Fruit fly (Drosophila melanogaster): ENCODE results near the gene sala.

Gene sala

DNA sequence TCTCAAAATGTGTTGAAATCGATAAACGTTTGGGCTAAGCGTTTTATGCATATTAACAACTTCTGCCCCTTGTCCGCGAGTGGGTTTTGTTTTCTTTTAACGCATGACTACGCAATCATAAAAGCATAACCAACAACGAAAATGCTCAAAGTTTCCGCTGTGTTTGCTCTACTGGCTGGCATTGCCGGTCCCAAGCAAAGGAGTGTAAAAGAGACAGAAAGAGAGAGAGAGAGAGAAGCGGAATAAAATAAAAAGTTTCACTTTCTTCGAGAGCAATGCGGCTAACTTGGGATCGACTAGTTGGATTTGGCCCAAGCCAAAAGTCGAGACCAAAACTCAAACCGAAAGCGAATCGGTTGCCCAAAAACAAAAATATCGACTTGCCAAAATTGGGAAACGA, 18.2 kb downstream of the sala start (continued):
- no peak for TF ChIP-seq CG11504 (tag; optimal IDR thresholded peaks at IDR 0.05)
- no peak for TF ChIP-seq CG11456 (GFP tag; IDR thresholded peaks at IDR 0.05)
- TF ChIP-seq Asciz (GFP tag; optimal IDR thresholded peaks at IDR 0.05): no peak
- peak; percentile 98 for TF ChIP-seq Blimp-1 (GFP tag; optimal IDR thresholded peaks at IDR 0.05)

DNA sequence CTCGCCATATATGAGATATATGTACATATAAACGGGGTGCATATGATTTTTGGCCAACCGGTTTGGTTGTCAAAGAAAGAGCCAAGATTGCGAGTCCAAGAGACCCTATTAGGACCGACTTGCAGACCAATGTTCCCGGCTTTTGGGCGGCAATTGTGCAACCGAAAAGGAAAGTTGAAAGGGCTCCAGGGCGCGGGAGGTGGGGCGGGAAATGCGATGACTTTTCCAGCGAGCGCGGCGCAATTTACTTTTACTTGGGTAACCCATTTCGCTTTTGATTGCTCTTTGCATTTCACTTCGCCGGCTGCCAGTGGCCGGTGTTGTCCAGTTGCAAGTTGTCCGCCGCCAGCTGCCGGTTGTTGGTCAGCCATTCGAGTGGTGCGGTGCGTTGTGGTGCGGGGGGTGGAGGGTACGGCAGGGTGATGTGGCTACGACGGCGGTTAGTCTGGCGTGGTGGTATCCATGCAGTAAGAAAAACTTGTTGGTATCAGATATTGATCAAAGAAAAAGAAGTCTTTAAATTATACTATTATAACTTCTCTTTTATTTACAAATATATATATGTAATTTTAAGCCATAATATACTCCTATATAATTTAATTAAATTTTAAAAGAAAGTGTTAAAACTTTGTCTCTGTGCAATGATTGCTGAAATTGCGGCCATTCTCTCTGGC, 20.5 kb downstream of the sala start:
- TF ChIP-seq ci (GFP tag; IDR thresholded peaks at IDR 0.05) (peak; percentile 48; the same call in 1 of the 3 replicates), Blimp-1 (GFP tag; optimal IDR thresholded peaks at IDR 0.05) (peak; percentile 93), bsh (GFP tag; optimal IDR thresholded peaks at IDR 0.05) (no peak), ttk (GFP tag; IDR thresholded peaks at IDR 0.05) (peak; percentile 13; the same call in 1 of the 2 replicates), CG42726 (GFP tag; IDR thresholded peaks at IDR 0.05; ENCODE audit: partially characterized antibody) (no peak), Drgx (GFP tag; IDR thresholded peaks at IDR 0.05) (peak; percentile 71), kni (GFP tag; optimal IDR thresholded peaks at IDR 0.05) (peak; percentile 58), shn (GFP tag; optimal IDR thresholded peaks at IDR 0.05) (no peak), Med (GFP tag) (peak; percentile 18), vvl (GFP tag; IDR thresholded peaks at IDR 0.05) (0 out of 2 replicates have a peak, but pooled peaks have one; percentile 16), Ets65A (GFP tag) (peak; percentile 4), CG1792 (GFP tag; optimal IDR thresholded peaks at IDR 0.05) (no peak), crol (GFP tag; IDR thresholded peaks at IDR 0.05) (peak; percentile 68)

DNA sequence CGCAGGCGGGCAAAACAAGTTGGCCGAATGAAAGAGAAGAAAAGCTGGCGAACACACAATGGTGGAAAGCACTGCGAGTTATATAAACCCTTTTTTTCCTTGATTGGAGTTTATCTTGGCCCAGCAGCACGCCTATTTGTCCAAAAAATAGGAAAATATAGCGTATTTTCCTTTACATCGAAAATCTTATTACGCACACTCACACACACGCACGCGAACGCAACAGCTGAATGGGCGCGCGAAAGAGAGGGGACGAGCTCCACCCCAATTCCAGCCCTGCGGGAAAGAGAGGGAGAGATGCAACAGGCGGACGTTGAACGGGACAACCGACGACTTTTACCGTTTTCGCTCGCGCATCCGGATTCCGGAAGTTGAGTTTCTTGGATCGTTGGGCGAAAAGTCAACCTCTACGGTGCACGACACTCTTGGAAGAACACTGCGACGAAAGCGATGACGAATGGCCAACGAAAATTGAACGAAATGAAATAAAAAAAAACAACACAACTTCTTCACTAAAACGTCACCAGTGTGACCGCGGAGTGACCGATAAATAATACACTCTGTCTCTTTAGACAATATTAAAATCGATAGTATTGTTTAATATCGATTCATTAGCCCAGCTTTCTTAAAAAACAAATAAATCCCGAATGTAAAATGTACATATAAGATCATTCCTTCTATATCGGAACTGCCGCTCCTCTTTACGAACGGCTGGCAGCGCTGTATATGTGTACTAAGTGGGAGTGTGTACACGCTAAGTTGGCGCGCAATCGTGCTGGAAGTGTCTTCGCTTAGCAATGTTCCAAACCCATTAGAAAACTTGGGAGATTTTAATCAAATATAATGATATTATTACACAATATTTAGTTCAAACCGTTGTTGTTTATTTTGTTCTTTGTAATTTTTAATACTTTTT, 32.3 kb downstream of the sala start, which contains the start of the genes Dlg5 and CG4970:
Gene Dlg5 (minus strand): TSS at position 556 of the 916 bp plus-strand sequence.
Gene CG4970 (plus strand): TSS at position 866 of the 916 bp plus-strand sequence.
- peak; percentile 63; the same call in 1 of the 2 replicates for TF ChIP-seq NFAT (GFP tag; IDR thresholded peaks at IDR 0.05)
- TF ChIP-seq CG16815 (GFP tag; optimal IDR thresholded peaks at IDR 0.05): no peak
- no peak for TF ChIP-seq CG3407 (GFP tag; optimal IDR thresholded peaks at IDR 0.05)
- peak; percentile 17 for TF ChIP-seq p53 (GFP tag; optimal IDR thresholded peaks at IDR 0.05)
- TF ChIP-seq zen (tag; optimal IDR thresholded peaks at IDR 0.05): peak; percentile 27
- TF ChIP-seq CG17186 (GFP tag; optimal IDR thresholded peaks at IDR 0.05): peak; percentile 76
- peak; percentile 86 for TF ChIP-seq bbx (GFP tag; IDR thresholded peaks at IDR 0.05; ENCODE audit: partially characterized antibody)
- TF ChIP-seq CG1233 (GFP tag; optimal IDR thresholded peaks at IDR 0.05): peak; percentile 7
- peak; percentile 68 for TF ChIP-seq Doc3 (GFP tag; IDR thresholded peaks at IDR 0.05; ENCODE audit: partially characterized antibody)
- no peak; the same call in 2 of the 3 replicates for TF ChIP-seq zen2 (GFP tag; IDR thresholded peaks at IDR 0.05; ENCODE audit: partially characterized antibody)
- TF ChIP-seq CG2116 (GFP tag; optimal IDR thresholded peaks at IDR 0.05): peak; percentile 78
- peak; percentile 66; the same call in 1 of the 2 replicates for TF ChIP-seq nerfin-2 (GFP tag; IDR thresholded peaks at IDR 0.05; ENCODE audit: partially characterized antibody)
- peak; percentile 98 for TF ChIP-seq cg (GFP tag; optimal IDR thresholded peaks at IDR 0.05)
- peak; percentile 63 for TF ChIP-seq Elba2 (GFP tag; optimal IDR thresholded peaks at IDR 0.05)
- TF ChIP-seq CG10147 (GFP tag; optimal IDR thresholded peaks at IDR 0.05): peak; percentile 2
- TF ChIP-seq CG10565 (GFP tag; optimal IDR thresholded peaks at IDR 0.05): no peak
- TF ChIP-seq odd (GFP tag; optimal IDR thresholded peaks at IDR 0.05): no peak
- TF ChIP-seq dpn (GFP tag; optimal IDR thresholded peaks at IDR 0.05): peak in 1 of 2 experiments; percentile 17
- no peak; the same call in 1 of the 2 replicates for TF ChIP-seq slbo (GFP tag; IDR thresholded peaks at IDR 0.05)
- no peak for TF ChIP-seq maf-S (GFP tag; optimal IDR thresholded peaks at IDR 0.05)
- TF ChIP-seq unc-4 (GFP tag; IDR thresholded peaks at IDR 0.05; ENCODE audit: partially characterized antibody): peak; percentile 75
- peak; percentile 17 for TF ChIP-seq nmo (GFP tag; optimal IDR thresholded peaks at IDR 0.05)
- peak; percentile 91 for TF ChIP-seq Lhr (GFP tag; optimal IDR thresholded peaks at IDR 0.05)
- no peak for TF ChIP-seq bigmax (GFP tag; optimal IDR thresholded peaks at IDR 0.05)
- TF ChIP-seq pros (GFP tag; optimal IDR thresholded peaks at IDR 0.05): peak; percentile 37
- peak in 1 of 2 experiments; percentile 61 for TF ChIP-seq insv (GFP tag; optimal IDR thresholded peaks at IDR 0.05)
- peak; percentile 78; the same call in 2 of the 4 replicates for TF ChIP-seq chinmo (GFP tag; IDR thresholded peaks at IDR 0.05; ENCODE audit: partially characterized antibody)
